Fruit fly (Drosophila melanogaster): ENCODE results near the gene mRpL38.

mRpL38 gene

DNA sequence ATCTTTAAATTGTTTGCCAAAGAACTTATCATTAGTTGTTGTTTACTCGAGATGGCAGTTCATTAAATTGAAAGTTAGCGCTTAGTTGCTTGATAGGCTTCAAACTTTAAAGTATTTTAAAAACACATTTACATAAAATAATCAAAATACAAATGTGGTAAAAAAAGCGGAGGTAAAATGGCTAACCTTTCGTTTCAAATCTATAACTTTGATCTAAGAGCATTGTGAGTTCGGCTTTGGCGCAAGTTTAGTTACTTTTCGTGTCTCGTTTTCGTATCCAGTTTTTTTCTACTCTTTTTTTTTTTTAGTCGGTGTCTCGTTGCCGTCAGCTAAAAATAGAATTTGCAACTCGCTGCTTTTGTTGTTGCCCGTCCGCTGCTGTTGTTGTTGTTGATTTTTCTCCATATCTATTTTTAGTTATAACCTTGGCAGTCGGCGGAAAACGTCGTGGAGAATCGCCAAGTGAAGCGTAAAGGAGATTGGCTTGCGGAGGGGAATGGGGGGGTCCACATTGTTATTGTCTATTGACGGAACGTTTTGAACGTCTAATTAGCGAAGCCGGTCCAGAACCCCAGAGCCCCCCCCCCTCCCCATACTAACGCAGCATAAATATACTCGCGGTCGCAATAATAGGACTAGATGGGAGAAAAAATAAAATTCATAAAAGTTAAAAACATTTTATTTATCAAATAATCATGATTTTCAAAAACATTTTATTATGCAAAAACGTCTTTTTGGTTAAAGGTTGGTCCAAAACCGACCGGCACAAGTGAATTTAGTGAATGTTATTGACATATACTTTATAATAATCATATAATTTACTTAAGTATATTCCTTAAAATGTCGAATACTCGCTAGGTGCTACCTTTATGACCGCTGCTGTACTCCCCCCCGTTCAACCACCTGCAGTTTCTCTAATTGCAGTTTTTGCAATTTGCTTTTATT lies 11.3 kb upstream of the mRpL38 start (continued):
- TF ChIP-seq salm (tag; optimal IDR thresholded peaks at IDR 0.05) (no peak), CG11696 (GFP tag; IDR thresholded peaks at IDR 0.05) (peak; percentile 72), CG1647 (GFP tag; optimal IDR thresholded peaks at IDR 0.05) (no peak), CG5180 (GFP tag; optimal IDR thresholded peaks at IDR 0.05) (peak; percentile 20), CG18476 (GFP tag; optimal IDR thresholded peaks at IDR 0.05) (no peak), pnt (GFP tag; optimal IDR thresholded peaks at IDR 0.05) (no peak), lbe (GFP tag; optimal IDR thresholded peaks at IDR 0.05) (no peak), bab2 (GFP tag; optimal IDR thresholded peaks at IDR 0.05) (no peak), unpg (GFP tag; optimal IDR thresholded peaks at IDR 0.05) (peak; percentile 61), grn (GFP tag; optimal IDR thresholded peaks at IDR 0.05) (no peak), CG9727 (GFP tag; optimal IDR thresholded peaks at IDR 0.05) (peak; percentile 54), CG4617 (GFP tag; optimal IDR thresholded peaks at IDR 0.05; ENCODE audit: borderline replicate concordance) (no peak), Adf1 (GFP tag; IDR thresholded peaks at IDR 0.05) (no peak), corto (GFP tag; optimal IDR thresholded peaks at IDR 0.05) (no peak), psq (GFP tag; optimal IDR thresholded peaks at IDR 0.05) (no peak), CG4328 (GFP tag; optimal IDR thresholded peaks at IDR 0.05) (no peak), phol (tag; optimal IDR thresholded peaks at IDR 0.05) (peak; percentile 37), CG9876 (GFP tag; optimal IDR thresholded peaks at IDR 0.05) (no peak), ara (GFP tag; IDR thresholded peaks at IDR 0.05) (0 out of 2 replicates have a peak, but pooled peaks have one; percentile 17), Lhr (GFP tag; optimal IDR thresholded peaks at IDR 0.05) (no peak), al (GFP tag; IDR thresholded peaks at IDR 0.05) (peak; percentile 49), amos (GFP tag; IDR thresholded peaks at IDR 0.05; ENCODE audit: partially characterized antibody) (no peak), CG4360 (GFP tag; IDR thresholded peaks at IDR 0.05) (no peak), Lim3 (GFP tag; IDR thresholded peaks at IDR 0.05) (no peak), CG9932 (GFP tag; IDR thresholded peaks at IDR 0.05) (peak; percentile 63), Sox100B (GFP tag; optimal IDR thresholded peaks at IDR 0.05) (peak; percentile 35), nerfin-2 (GFP tag; IDR thresholded peaks at IDR 0.05; ENCODE audit: partially characterized antibody) (no peak), CG15601 (tag; optimal IDR thresholded peaks at IDR 0.05) (no peak), NFAT (GFP tag; IDR thresholded peaks at IDR 0.05) (no peak), Abd-B (GFP tag; optimal IDR thresholded peaks at IDR 0.05) (peak; percentile 23), Dad (GFP tag; optimal IDR thresholded peaks at IDR 0.05) (no peak), btn (GFP tag; optimal IDR thresholded peaks at IDR 0.05) (no peak), CG10147 (GFP tag; optimal IDR thresholded peaks at IDR 0.05) (peak; percentile 75), Oli (tag; optimal IDR thresholded peaks at IDR 0.05) (peak; percentile 59), dan (GFP tag; IDR thresholded peaks at IDR 0.05) (no peak), NK7.1 (GFP tag; optimal IDR thresholded peaks at IDR 0.05) (no peak), Camta (GFP tag; optimal IDR thresholded peaks at IDR 0.05) (no peak), CG8478 (optimal IDR thresholded peaks at IDR 0.05) (no peak), CG14441 (GFP tag; IDR thresholded peaks at IDR 0.05) (no peak), CG43689 (GFP tag; IDR thresholded peaks at IDR 0.05) (no peak), CG2202 (tag; optimal IDR thresholded peaks at IDR 0.05) (no peak), CG8359 (GFP tag; optimal IDR thresholded peaks at IDR 0.05; ENCODE audit: borderline replicate concordance) (no peak), CG13424 (tag; optimal IDR thresholded peaks at IDR 0.05) (peak; percentile 46), ftz-f1 (GFP tag; optimal IDR thresholded peaks at IDR 0.05) (no peak), Meics (GFP tag; optimal IDR thresholded peaks at IDR 0.05) (peak; percentile 57), CG14860 (GFP tag; IDR thresholded peaks at IDR 0.05; ENCODE audit: partially characterized antibody) (no peak), cg (GFP tag; optimal IDR thresholded peaks at IDR 0.05) (no peak), Eip74EF (GFP tag; optimal IDR thresholded peaks at IDR 0.05) (no peak)

All from whole organism, embryonic.